Worm (Caenorhabditis elegans) whole organism, L3 larva: Measurements from ENCODE around the gene aipr-1.
A peak's percentile ranks its signal among the peaks of the same experiment; 100 is the strongest.

Experiments
- R02D3.7 ChIP-seq: fragments of 150-350 bp; optimal IDR thresholded peaks from 2 replicates; lab custom pipeline; 2014; ENCODE audit warnings: missing biosample characterization, missing genetic modification characterization
- ZK546.5 ChIP-seq: sonication (generic microtip); optimal IDR thresholded peaks from 2 replicates; lab custom pipeline; 2017; ENCODE audit warnings: missing biosample characterization, missing genetic modification characterization
- aly-2 ChIP-seq: fragments of 150-350 bp; optimal IDR thresholded peaks from 2 replicates; lab custom pipeline; 2014; ENCODE audit warnings: missing biosample characterization, missing genetic modification characterization
- ama-1 ChIP-seq: fragments of 150-350 bp; optimal IDR thresholded peaks from 2 replicates; lab custom pipeline; 2018
- ceh-28 ChIP-seq: fragments of 150-350 bp; optimal IDR thresholded peaks from 2 replicates; lab custom pipeline; 2014; ENCODE audit warnings: missing biosample characterization, missing genetic modification reagents, missing genetic modification characterization
- ceh-82 ChIP-seq: fragments of 150-350 bp; optimal IDR thresholded peaks from 2 replicates; lab custom pipeline; 2014; ENCODE audit warnings: missing biosample characterization, missing genetic modification characterization
- ceh-9 ChIP-seq: sonication (generic microtip); optimal IDR thresholded peaks from 2 replicates; lab custom pipeline; 2018; ENCODE audit warnings: missing biosample characterization, missing genetic modification characterization
- daf-12 ChIP-seq: fragments of 150-350 bp; optimal IDR thresholded peaks from 2 replicates; lab custom pipeline; 2014; ENCODE audit warnings: missing biosample characterization, missing genetic modification reagents, missing genetic modification characterization
- egl-27 ChIP-seq: sonication (generic microtip); optimal IDR thresholded peaks from 4 replicates; lab custom pipeline; 2017; ENCODE audit warnings: missing biosample characterization, missing genetic modification reagents, missing genetic modification characterization
- egl-5 ChIP-seq: fragments of 150-350 bp; optimal IDR thresholded peaks from 2 replicates; lab custom pipeline; 2017; ENCODE audit warnings: missing biosample characterization, missing genetic modification reagents, missing genetic modification characterization, inconsistent platforms
- elt-1 ChIP-seq: fragments of 150-350 bp; optimal IDR thresholded peaks from 2 replicates; lab custom pipeline; 2014; ENCODE audit warnings: missing biosample characterization, missing genetic modification characterization
- elt-2 ChIP-seq: sonication (generic microtip); optimal IDR thresholded peaks from 2 replicates; lab custom pipeline; 2016; ENCODE audit warnings: missing genetic modification reagents, mild to moderate bottlenecking, missing genetic modification characterization, missing compliant biosample characterization
- elt-3 ChIP-seq, 3 experiments: fragments of 150-350 bp in 1 of 3; sonication (generic microtip) in 2 of 3; optimal IDR thresholded peaks; 2 replicates in 2 of 3; 4 replicates in 1 of 3; lab custom pipeline; 2014 to 2017; ENCODE audit warnings: missing biosample characterization in 3 of 3, missing genetic modification characterization in 3 of 3
- eor-1 ChIP-seq, 2 experiments: fragments of 150-350 bp; optimal IDR thresholded peaks; 2 replicates each; lab custom pipeline; 2014 to 2018; ENCODE audit warnings: missing biosample characterization in 2 of 2, missing genetic modification characterization in 2 of 2
- fkh-10 ChIP-seq: sonication (generic microtip); optimal IDR thresholded peaks from 2 replicates; lab custom pipeline; 2017; ENCODE audit warnings: missing biosample characterization, missing genetic modification reagents, missing genetic modification characterization
- fkh-2 ChIP-seq: fragments of 150-350 bp; optimal IDR thresholded peaks from 2 replicates; lab custom pipeline; 2014; ENCODE audit warnings: missing biosample characterization, missing genetic modification reagents, missing genetic modification characterization
- fos-1 ChIP-seq: fragments of 150-350 bp; optimal IDR thresholded peaks from 2 replicates; lab custom pipeline; 2014; ENCODE audit warnings: missing biosample characterization, missing genetic modification characterization
- hmg-11 ChIP-seq: sonication (generic microtip); optimal IDR thresholded peaks from 2 replicates; lab custom pipeline; 2016; ENCODE audit warnings: missing genetic modification characterization, missing compliant biosample characterization
- lin-15B ChIP-seq: fragments of 150-350 bp; optimal IDR thresholded peaks from 2 replicates; lab custom pipeline; 2014; ENCODE audit warnings: missing biosample characterization, missing genetic modification characterization
- lin-39 ChIP-seq: fragments of 150-350 bp; optimal IDR thresholded peaks from 2 replicates; lab custom pipeline; 2018; ENCODE audit warnings: missing biosample characterization, missing genetic modification reagents, missing genetic modification characterization
- mdl-1 ChIP-seq: fragments of 150-350 bp; optimal IDR thresholded peaks from 2 replicates; lab custom pipeline; 2014; ENCODE audit warnings: missing biosample characterization, missing genetic modification characterization
- mml-1 ChIP-seq: fragments of 150-350 bp; sonication (generic microtip); optimal IDR thresholded peaks from 3 replicates; lab custom pipeline; 2014; ENCODE audit warnings: missing biosample characterization, missing genetic modification characterization
- nfya-1 ChIP-seq: sonication (generic microtip); optimal IDR thresholded peaks from 2 replicates; lab custom pipeline; 2017; ENCODE audit warnings: missing genetic modification characterization, mild to moderate bottlenecking, missing compliant biosample characterization, antibody characterized with exemption, moderate library complexity; ENCODE audit not compliant: insufficient read depth
- nhr-11 ChIP-seq: fragments of 150-350 bp; optimal IDR thresholded peaks from 2 replicates; lab custom pipeline; 2014; ENCODE audit warnings: missing biosample characterization, missing genetic modification characterization
- nhr-12 ChIP-seq: fragments of 150-350 bp; optimal IDR thresholded peaks from 2 replicates; lab custom pipeline; 2014; ENCODE audit warnings: missing biosample characterization, missing genetic modification characterization
- nhr-23 ChIP-seq: fragments of 150-350 bp; optimal IDR thresholded peaks from 2 replicates; lab custom pipeline; 2014; ENCODE audit warnings: missing biosample characterization, missing genetic modification reagents, missing genetic modification characterization
- nhr-237 ChIP-seq: fragments of 150-350 bp; optimal IDR thresholded peaks from 2 replicates; lab custom pipeline; 2014; ENCODE audit warnings: missing biosample characterization, missing genetic modification characterization
- nhr-25 ChIP-seq: sonication (generic microtip); optimal IDR thresholded peaks from 2 replicates; lab custom pipeline; 2017; ENCODE audit warnings: missing biosample characterization, missing genetic modification characterization
- nhr-43 ChIP-seq: sonication (generic microtip); optimal IDR thresholded peaks from 2 replicates; lab custom pipeline; 2016; ENCODE audit warnings: mild to moderate bottlenecking, missing genetic modification characterization, missing compliant biosample characterization; ENCODE audit not compliant: poor library complexity, severe bottlenecking
- nhr-67 ChIP-seq: fragments of 150-350 bp; optimal IDR thresholded peaks from 2 replicates; lab custom pipeline; 2014; ENCODE audit warnings: missing biosample characterization, missing genetic modification characterization
- nhr-77 ChIP-seq: fragments of 150-350 bp; optimal IDR thresholded peaks from 2 replicates; lab custom pipeline; 2014; ENCODE audit warnings: missing biosample characterization, missing genetic modification characterization
- pha-4 ChIP-seq: fragments of 150-350 bp; optimal IDR thresholded peaks from 2 replicates; lab custom pipeline; 2014; ENCODE audit warnings: missing biosample characterization, missing genetic modification reagents, missing genetic modification characterization
- pqm-1 ChIP-seq: fragments of 150-350 bp; optimal IDR thresholded peaks from 2 replicates; lab custom pipeline; 2017; ENCODE audit warnings: missing biosample characterization, missing genetic modification characterization, inconsistent platforms
- sea-2 ChIP-seq: fragments of 150-350 bp; sonication (generic microtip); optimal IDR thresholded peaks from 4 replicates; lab custom pipeline; 2014; ENCODE audit warnings: missing biosample characterization, missing genetic modification reagents, missing genetic modification characterization
- skn-1 ChIP-seq: fragments of 150-350 bp; optimal IDR thresholded peaks from 2 replicates; lab custom pipeline; 2014; ENCODE audit warnings: missing biosample characterization, missing genetic modification characterization
- snpc-4 ChIP-seq: fragments of 150-350 bp; optimal IDR thresholded peaks from 2 replicates; lab custom pipeline; 2014; ENCODE audit warnings: missing biosample characterization, missing genetic modification characterization
- tbx-2 ChIP-seq: sonication (generic microtip); optimal IDR thresholded peaks from 2 replicates; lab custom pipeline; 2016; ENCODE audit warnings: mild to moderate bottlenecking, missing genetic modification characterization, missing compliant biosample characterization
- unc-39 ChIP-seq: sonication (generic microtip); optimal IDR thresholded peaks from 4 replicates; lab custom pipeline; 2017; ENCODE audit warnings: missing biosample characterization, missing genetic modification characterization
- unc-62 ChIP-seq: fragments of 150-350 bp; sonication (generic microtip); optimal IDR thresholded peaks from 4 replicates; lab custom pipeline; 2014; ENCODE audit warnings: missing biosample characterization, missing genetic modification reagents, missing genetic modification characterization
- zag-1 ChIP-seq: fragments of 150-350 bp; optimal IDR thresholded peaks from 2 replicates; lab custom pipeline; 2014; ENCODE audit warnings: missing biosample characterization, missing genetic modification characterization
- ztf-11 ChIP-seq: fragments of 150-350 bp; optimal IDR thresholded peaks from 2 replicates; lab custom pipeline; 2014; ENCODE audit warnings: missing biosample characterization, missing genetic modification characterization

Gene aipr-1

ce11 chrII:6575647-6576046, 18.4 kb downstream of the aipr-1 start, which contains the start of gene sra-29:
Gene sra-29, minus strand, starts transcription at chrII:6575747.
- TF ChIP-seq tbx-2 (tag; lab: Kevin White, UChicago) = no peak
- no peak for TF ChIP-seq snpc-4 (tag; lab: Kevin White, UChicago)
- TF ChIP-seq nfya-1 (tag; lab: Kevin White, UChicago) = no peak
- TF ChIP-seq fkh-2 (tag; lab: Kevin White, UChicago) = no peak
- no peak for TF ChIP-seq fos-1 (tag; lab: Kevin White, UChicago)
- no peak for TF ChIP-seq pha-4 (tag; lab: Kevin White, UChicago)
- TF ChIP-seq ztf-11 (tag; lab: Kevin White, UChicago) = no peak
- TF ChIP-seq unc-62 (GFP tag; lab: Kevin White, UChicago) = no peak
- no peak for TF ChIP-seq aly-2
- TF ChIP-seq fkh-10 (GFP tag; lab: Kevin White, UChicago) = no peak
- no peak for TF ChIP-seq R02D3.7
- TF ChIP-seq zag-1 = no peak
- no peak for TF ChIP-seq ceh-82 (tag; lab: Kevin White, UChicago)

- TF ChIP-seq fos-1 (tag; lab: Kevin White, UChicago) (no peak), snpc-4 (tag; lab: Kevin White, UChicago) (no peak), mml-1 (tag; lab: Kevin White, UChicago) (no peak), zag-1 (no peak), ceh-82 (tag; lab: Kevin White, UChicago) (no peak), lin-15B (tag; lab: Kevin White, UChicago) (no peak), nhr-67 (tag; lab: Kevin White, UChicago) (no peak), sea-2 (no peak)
- TF ChIP-seq, all 47 proteins: peak for 0
Measured at ce11 chrII:6573677-6574076, 20.4 kb downstream of the aipr-1 start, which contains the start of gene sra-28. Gene sra-28, minus strand, starts transcription at chrII:6573777.

- TF ChIP-seq mdl-1 (no peak), nhr-77 (no peak), pqm-1 (tag; lab: Kevin White, UChicago) (no peak), zag-1 (no peak), egl-5 (tag; lab: Kevin White, UChicago) (no peak), elt-1 (no peak), ceh-28 (tag; lab: Kevin White, UChicago) (no peak), skn-1 (tag; lab: Kevin White, UChicago) (no peak), nfya-1 (tag; lab: Kevin White, UChicago) (no peak), fkh-10 (GFP tag; lab: Kevin White, UChicago) (no peak), egl-27 (no peak), fos-1 (tag; lab: Kevin White, UChicago) (no peak), nhr-237 (tag; lab: Kevin White, UChicago) (no peak), ztf-11 (tag; lab: Kevin White, UChicago) (no peak), pha-4 (tag; lab: Kevin White, UChicago) (no peak), nhr-12 (tag; lab: Kevin White, UChicago) (no peak), ama-1 (lab: Kevin White, UChicago) (no peak), eor-1 (tag; optimal IDR thresholded peaks at IDR 0.05; lab: Kevin White, UChicago) (no peak)
Measured at ce11 chrII:6568707-6569106, 25.3 kb downstream of the aipr-1 start, which contains the start of gene sra-27. Gene sra-27, plus strand, starts transcription at chrII:6569007.

- TF ChIP-seq daf-12 (no peak), nhr-43 (tag; lab: Kevin White, UChicago) (no peak)
Measured at ce11 chrII:6566628-6567180, 27.3 kb downstream of the aipr-1 start, which contains the start of the genes F18C5.5 and F18C5.9. Gene F18C5.5, minus strand, starts transcription at chrII:6566728. Gene F18C5.9, plus strand, starts transcription at chrII:6567130.

ce11 chrII:6565077-6565476, 29.0 kb downstream of the aipr-1 start, which contains the start of gene mpz-3:
Gene mpz-3, minus strand, starts transcription at chrII:6565396.
- TF ChIP-seq lin-15B (tag; lab: Kevin White, UChicago) (no peak), unc-39 (tag; lab: Kevin White, UChicago) (no peak), ZK546.5 (tag; lab: Kevin White, UChicago) (no peak), nhr-67 (tag; lab: Kevin White, UChicago) (no peak), mdl-1 (no peak), elt-1 (no peak), ceh-28 (tag; lab: Kevin White, UChicago) (no peak), elt-2 (peak; percentile 17), ama-1 (lab: Kevin White, UChicago) (peak; percentile 23), egl-5 (tag; lab: Kevin White, UChicago) (no peak), elt-3 (tag; optimal IDR thresholded peaks at IDR 0.05; lab: Kevin White, UChicago) (no peak), nhr-11 (tag; lab: Kevin White, UChicago) (no peak), fkh-10 (GFP tag; lab: Kevin White, UChicago) (no peak), pha-4 (tag; lab: Kevin White, UChicago) (peak; percentile 56), hmg-11 (tag; lab: Kevin White, UChicago) (no peak), nhr-43 (tag; lab: Kevin White, UChicago) (peak; percentile 56), zag-1 (no peak), nhr-23 (tag; lab: Kevin White, UChicago) (no peak), eor-1 (tag; optimal IDR thresholded peaks at IDR 0.05; lab: Kevin White, UChicago) (no peak), ceh-82 (tag; lab: Kevin White, UChicago) (no peak), daf-12 (no peak), fkh-2 (tag; lab: Kevin White, UChicago) (no peak), aly-2 (no peak), ceh-9 (tag; lab: Kevin White, UChicago) (no peak), pqm-1 (tag; lab: Kevin White, UChicago) (no peak), nhr-25 (tag; lab: Kevin White, UChicago) (no peak), lin-39 (peak; percentile 73), mml-1 (tag; lab: Kevin White, UChicago) (no peak)
